Fruit fly (Drosophila melanogaster) Kc167 (cell line): ENCODE results near the gene Nepl7.

Experiments
- Myc ChIP-seq: fragments of >200 bp; optimal IDR thresholded peaks from 2 replicates; lab custom pipeline; 2017; ENCODE audit warnings: missing external identifiers
- Sin3A ChIP-seq: fragments of >200 bp; optimal IDR thresholded peaks from 2 replicates; lab custom pipeline; 2018; ENCODE audit warnings: missing external identifiers
- h ChIP-seq: fragments of >200 bp; optimal IDR thresholded peaks from 3 replicates; lab custom pipeline; 2018; ENCODE audit warnings: missing external identifiers
- insv ChIP-seq: fragments of >200 bp; optimal IDR thresholded peaks from 3 replicates; lab custom pipeline; 2018; ENCODE audit warnings: missing external identifiers
- psq ChIP-seq: fragments of >200 bp; optimal IDR thresholded peaks from 2 replicates; lab custom pipeline; 2017; ENCODE audit warnings: missing external identifiers
- ttk ChIP-seq: sonication (Bioruptor generic); optimal IDR thresholded peaks from 2 replicates; lab custom pipeline; 2017; ENCODE audit warnings: missing external identifiers

Gene Nepl7

DNA sequence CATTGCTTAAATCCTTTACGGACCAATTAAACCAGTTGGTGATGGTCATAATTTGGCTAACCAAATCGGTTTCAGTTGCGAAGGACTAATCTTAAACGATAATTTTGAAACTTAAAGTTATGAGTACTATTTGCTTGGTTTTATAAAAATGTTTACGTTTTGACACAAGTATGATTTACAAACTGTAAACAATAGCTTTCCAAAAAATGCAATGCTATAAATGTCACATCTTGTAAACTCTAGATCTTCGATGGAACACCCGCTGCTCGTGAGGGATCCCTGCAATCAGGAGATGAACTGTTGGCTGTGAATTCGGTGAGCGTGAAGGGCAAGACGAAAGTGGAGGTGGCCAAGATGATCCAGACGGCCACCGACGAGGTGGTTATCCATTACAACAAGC lies 27.7 kb upstream of the Nepl7 start, which contains the start of gene CG5781:
Gene CG5781, minus strand, starts transcription at position 101 of the 400 bp plus-strand sequence.
- no peak for TF ChIP-seq h (lab: Kevin White, UChicago)
- TF ChIP-seq Myc (lab: Kevin White, UChicago) = no peak
- no peak for TF ChIP-seq ttk (lab: Kevin White, UChicago)
- no peak for TF ChIP-seq insv
- no peak for TF ChIP-seq psq (lab: Kevin White, UChicago)
- TF ChIP-seq Sin3A (lab: Kevin White, UChicago) = no peak

DNA sequence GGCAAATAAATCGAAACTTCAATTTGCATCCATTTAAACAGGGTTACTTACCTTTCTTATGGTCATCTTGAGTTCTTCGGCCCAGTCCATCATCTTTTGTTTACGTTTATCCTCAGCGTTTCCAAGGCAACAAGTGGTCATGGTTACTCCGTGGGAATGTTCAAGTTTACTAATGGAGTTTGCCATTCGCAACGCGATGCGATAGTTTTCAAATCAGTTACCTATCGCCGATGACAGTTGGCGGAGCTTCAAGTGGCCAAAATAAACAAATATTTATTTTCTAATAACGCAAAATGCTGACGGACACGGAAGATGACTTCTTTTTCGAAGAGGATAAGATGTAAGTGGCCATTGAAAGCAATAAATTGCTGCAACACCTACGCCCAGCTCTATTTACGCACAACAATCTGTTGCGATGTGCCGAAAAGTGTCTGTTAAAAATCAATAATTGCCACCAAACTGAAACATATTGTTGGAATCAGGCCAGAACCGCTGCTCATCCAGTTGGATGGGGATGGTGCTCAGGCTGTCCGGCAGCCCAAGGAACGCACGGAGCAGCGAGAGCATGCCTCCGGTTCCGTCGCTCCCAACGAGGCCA lies 25.4 kb upstream of the Nepl7 start, which contains the start of the genes IFT43 and PICK1:
Gene IFT43, minus strand, starts transcription at position 166 of the 598 bp plus-strand sequence.
Gene PICK1, plus strand, starts transcription at position 211 of the 598 bp plus-strand sequence.
- no peak for TF ChIP-seq Sin3A (lab: Kevin White, UChicago)
- TF ChIP-seq psq (lab: Kevin White, UChicago) = no peak
- TF ChIP-seq Myc (lab: Kevin White, UChicago) = no peak
- no peak for TF ChIP-seq ttk (lab: Kevin White, UChicago)
- TF ChIP-seq h (lab: Kevin White, UChicago) = no peak
- no peak for TF ChIP-seq insv

DNA sequence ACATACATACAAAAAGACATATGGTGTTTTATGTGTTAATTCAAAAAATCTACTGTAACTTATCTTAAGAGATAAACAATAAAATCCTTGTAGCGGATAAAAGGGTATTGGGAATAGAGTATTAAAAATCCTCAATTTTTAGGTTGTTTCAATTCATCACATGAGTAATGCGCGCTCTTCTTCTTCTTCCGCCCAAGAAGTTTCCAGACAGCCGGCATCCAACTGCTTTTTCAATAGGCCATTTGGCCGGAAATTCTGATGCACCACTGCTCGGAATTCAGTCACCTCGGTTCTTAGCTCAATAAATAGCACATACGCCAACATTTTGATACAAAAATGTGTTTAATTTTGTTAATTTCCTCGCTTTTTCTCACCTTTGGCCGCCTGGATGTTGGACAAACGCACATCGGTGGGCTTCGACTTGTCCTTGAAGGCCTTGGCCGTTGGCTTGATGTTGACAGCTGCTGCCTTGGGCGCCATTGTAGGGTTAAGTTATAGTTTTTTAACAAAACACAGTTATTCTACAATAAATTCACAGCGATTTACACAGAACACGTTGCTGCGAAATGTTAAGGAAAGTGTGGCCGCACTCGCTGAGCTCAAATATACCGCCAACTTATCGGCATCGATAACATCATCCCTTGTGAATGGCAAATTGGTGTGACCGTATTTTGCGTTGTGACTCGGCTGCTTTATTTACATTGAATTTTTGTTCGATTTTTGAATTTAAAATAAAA lies 23.0 kb upstream of the Nepl7 start, which contains the start of the genes CCT4 and CG6153:
Gene CCT4, minus strand, starts transcription at position 592 of the 737 bp plus-strand sequence.
Gene CG6153, plus strand, starts transcription at position 651 of the 737 bp plus-strand sequence.
- no peak for TF ChIP-seq Myc (lab: Kevin White, UChicago)
- TF ChIP-seq Sin3A (lab: Kevin White, UChicago) = no peak
- TF ChIP-seq psq (lab: Kevin White, UChicago) = no peak
- TF ChIP-seq ttk (lab: Kevin White, UChicago) = no peak
- TF ChIP-seq h (lab: Kevin White, UChicago) = no peak
- TF ChIP-seq insv = no peak

DNA sequence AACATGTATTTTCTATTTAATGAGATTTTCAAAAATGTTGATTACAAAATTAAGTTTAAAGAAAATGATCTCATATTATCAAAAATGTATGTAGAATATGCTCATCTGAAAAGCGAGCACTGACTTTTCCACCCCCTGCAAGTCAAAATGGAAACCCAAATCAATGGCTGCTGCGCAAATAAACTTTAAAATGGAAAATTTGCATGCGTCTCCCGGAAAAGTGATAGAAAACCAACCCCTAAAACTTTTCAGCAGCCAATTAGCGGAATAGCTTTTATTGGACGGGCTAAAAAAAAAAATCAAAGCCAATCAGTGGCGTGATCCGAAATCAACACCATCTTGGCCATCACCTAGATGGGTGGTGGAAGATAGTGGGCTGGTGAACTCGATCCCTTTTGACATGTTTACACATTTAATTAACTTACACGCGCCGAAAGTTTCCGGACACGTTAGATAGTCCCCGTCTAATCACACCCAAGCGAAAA lies 19.8 kb upstream of the Nepl7 start:
- TF ChIP-seq ttk (lab: Kevin White, UChicago) (no peak), h (lab: Kevin White, UChicago) (no peak), Sin3A (lab: Kevin White, UChicago) (no peak), insv (no peak), Myc (lab: Kevin White, UChicago) (no peak), psq (lab: Kevin White, UChicago) (no peak)

DNA sequence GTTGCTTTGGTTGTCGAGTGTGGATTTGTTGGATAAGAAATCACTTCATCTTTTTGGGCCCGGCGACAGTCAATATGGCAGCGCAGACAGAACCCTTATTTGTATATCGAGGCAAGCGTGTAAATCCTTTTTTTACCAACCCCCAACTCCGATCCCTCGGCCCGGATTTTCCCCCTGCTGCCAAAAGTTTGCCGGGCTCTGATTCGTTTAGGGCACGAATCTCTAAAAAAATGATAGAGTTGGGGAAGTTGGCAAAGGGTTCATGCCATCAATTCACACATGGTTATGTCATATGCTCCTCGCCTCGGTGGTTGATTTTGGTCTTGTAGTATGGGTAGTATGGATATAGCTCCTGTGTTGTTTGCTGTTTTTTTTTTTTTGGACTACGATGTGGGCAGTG lies 17.3 kb upstream of the Nepl7 start:
- TF ChIP-seq insv = no peak

DNA sequence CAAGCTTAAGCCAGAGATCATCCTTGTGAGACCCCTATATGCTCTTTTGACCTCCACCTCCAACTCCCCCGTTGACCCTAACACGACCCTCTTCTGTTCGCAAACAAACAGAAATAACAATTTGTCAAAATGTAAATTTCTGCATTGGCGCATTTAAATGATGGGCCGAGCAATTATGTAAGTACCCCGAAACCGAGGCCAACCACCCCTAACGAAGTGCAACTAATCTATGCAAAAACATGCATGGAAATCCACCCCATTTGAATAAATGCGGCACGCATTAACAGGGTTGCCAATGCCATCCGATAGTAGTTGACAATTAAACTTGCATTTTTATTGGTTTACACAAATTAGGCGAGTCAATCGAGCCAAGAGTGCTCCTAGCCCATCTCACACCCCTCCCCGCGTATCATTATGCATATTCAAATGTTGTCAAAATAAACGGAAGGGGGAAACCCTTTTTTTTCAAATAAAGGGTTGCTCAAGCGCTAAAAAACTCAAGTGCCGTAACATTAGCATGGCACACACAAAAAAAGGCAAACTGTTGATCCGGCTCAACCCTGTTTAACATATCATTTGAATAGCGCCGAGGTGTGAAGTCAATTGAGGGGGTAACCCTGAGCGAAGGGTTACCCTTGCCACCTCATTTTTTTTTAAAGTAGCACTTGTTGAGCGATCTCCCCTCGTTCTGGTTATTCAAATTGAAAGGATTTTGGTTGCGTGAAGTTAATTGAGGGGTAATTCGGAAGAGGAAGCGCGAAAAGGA lies 12.3 kb upstream of the Nepl7 start:
- TF ChIP-seq ttk (lab: Kevin White, UChicago) = no peak
- no peak for TF ChIP-seq Myc (lab: Kevin White, UChicago)
- TF ChIP-seq psq (lab: Kevin White, UChicago) = no peak

DNA sequence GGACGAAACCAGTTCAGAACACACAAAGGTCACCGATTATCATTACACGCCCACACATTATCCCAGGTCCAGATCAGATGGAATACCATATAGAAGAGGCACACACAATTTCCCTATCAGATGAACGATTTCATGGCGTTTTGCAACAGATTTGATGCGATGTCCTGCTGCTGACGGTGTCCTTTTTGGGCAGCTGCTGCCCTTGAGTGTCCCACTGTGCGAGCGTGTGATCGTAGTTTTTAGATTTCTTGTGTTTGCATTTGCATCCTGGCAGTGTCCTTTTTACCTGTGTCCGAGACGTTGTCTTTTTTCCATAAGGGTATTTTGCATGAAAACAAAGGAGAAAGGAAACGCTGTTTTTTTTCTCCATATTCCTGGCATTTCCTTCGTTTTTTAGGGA lies 9.8 kb upstream of the Nepl7 start:
- TF ChIP-seq insv (no peak), ttk (lab: Kevin White, UChicago) (no peak), Sin3A (lab: Kevin White, UChicago) (no peak), h (lab: Kevin White, UChicago) (no peak), Myc (lab: Kevin White, UChicago) (no peak), psq (lab: Kevin White, UChicago) (no peak)

DNA sequence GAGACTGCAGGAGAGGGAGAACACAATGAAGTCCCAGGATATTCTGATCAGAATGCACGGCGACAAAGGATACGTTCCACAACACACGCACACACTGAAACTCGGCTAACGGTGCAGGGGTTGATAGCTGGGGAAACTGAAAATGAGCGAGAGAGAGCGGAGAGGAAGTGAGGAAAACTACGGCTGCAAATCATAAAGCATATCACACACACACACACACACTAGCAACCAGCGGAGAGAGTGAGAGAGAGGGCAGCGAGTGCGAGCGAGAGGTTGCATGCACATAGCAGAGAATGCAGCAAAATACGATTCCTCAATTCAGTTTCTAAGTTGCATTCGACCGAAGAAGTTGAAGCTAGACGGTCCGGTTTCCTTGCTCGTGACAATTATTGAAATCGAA lies 8.8 kb upstream of the Nepl7 start:
- TF ChIP-seq Sin3A (lab: Kevin White, UChicago) (no peak), Myc (lab: Kevin White, UChicago) (no peak), psq (lab: Kevin White, UChicago) (no peak), ttk (lab: Kevin White, UChicago) (no peak), insv (no peak), h (lab: Kevin White, UChicago) (no peak)

DNA sequence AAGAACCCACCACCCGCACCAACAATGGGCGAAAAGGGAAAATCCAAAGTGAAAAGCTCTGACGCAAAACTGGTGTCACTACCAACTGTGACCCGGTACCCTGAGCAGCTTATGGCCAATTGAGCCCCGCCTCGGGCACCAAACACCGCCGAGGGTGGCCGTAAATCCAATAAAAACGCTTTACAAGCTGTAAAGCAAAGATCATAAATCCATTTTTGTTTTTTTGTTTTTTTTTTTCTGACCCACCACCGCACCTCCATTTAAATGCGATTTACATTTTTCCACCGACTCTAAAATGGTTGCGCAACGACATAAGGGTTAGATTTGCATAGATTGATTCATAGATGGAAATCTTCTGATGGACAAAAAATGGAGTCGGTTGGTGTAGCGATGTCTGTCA lies 4.9 kb upstream of the Nepl7 start:
- TF ChIP-seq h (lab: Kevin White, UChicago) (no peak), psq (lab: Kevin White, UChicago) (no peak), Myc (lab: Kevin White, UChicago) (no peak), Sin3A (lab: Kevin White, UChicago) (no peak), ttk (lab: Kevin White, UChicago) (no peak), insv (no peak)

DNA sequence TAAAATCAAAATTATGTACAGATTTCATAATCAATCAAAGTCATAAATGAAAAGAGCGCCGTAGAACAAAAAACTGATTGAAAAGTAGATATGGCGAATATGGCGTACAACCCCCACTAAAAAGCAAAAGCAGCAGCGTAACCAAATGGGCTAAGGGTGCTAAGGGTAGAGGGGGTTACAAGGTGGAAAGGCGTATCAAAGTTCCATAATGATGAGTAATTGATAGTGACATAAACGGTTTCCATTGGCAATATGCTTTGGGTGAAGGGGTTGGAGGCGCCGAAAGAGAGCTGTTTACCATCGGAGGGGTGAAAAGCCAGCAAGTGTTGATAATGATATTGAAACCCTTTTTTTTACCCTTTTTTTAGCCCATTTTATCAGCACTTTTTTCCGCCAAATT lies 2.8 kb upstream of the Nepl7 start:
- TF ChIP-seq h (lab: Kevin White, UChicago) = no peak
- no peak for TF ChIP-seq Myc (lab: Kevin White, UChicago)
- TF ChIP-seq insv = no peak
- TF ChIP-seq psq (lab: Kevin White, UChicago) = no peak
- TF ChIP-seq ttk (lab: Kevin White, UChicago) = no peak
- no peak for TF ChIP-seq Sin3A (lab: Kevin White, UChicago)

DNA sequence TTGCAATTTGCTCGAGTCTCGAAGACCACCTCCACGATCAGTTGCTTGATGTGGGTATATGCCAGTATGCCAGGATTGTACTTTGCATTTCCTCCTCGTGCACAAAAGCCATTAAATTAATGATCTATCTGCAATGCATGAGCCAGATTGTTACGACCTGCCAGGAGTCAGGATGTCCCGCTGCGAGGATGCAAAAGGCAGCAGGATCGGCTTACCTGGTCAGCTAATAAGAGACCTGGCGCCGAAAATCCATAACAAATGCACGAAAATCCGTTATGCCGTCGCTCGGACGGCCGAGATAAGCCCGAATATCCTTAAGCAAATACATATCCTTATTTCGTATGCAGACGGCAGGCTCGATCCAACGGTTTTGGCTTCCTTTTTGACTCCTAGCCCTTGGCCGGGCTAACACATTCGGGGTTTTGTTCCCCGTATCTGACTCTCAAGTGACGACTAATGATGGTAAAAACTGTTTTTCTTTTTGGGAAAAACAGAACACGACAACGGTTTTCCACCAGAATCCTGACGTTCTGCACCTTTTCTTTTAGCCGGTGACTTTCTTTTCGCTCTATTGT lies 3.4 kb downstream of the Nepl7 start:
- TF ChIP-seq Sin3A (lab: Kevin White, UChicago) (no peak), insv (no peak), ttk (lab: Kevin White, UChicago) (no peak), psq (lab: Kevin White, UChicago) (no peak), Myc (lab: Kevin White, UChicago) (no peak), h (lab: Kevin White, UChicago) (no peak)
